Worm (Caenorhabditis elegans) whole organism, L2 larva: ENCODE measurements around the gene C47E12.2.

ENCODE experiments used
- C34F6.9 ChIP-seq: fragments of 150-350 bp; optimal IDR thresholded peaks from 2 replicates; lab custom pipeline; 2014; ENCODE audit warnings: missing biosample characterization, missing genetic modification characterization
- F13H6.1 ChIP-seq: sonication (generic microtip); optimal IDR thresholded peaks from 2 replicates; lab custom pipeline; 2016; ENCODE audit warnings: missing genetic modification characterization, missing compliant biosample characterization
- ZK546.5 ChIP-seq: sonication (generic microtip); optimal IDR thresholded peaks from 2 replicates; lab custom pipeline; 2017; ENCODE audit warnings: missing biosample characterization, missing genetic modification characterization
- alr-1 ChIP-seq: fragments of 150-350 bp; optimal IDR thresholded peaks from 2 replicates; lab custom pipeline; 2014; ENCODE audit warnings: missing biosample characterization, missing genetic modification characterization
- aly-2 ChIP-seq: fragments of 150-350 bp; optimal IDR thresholded peaks from 2 replicates; lab custom pipeline; 2014; ENCODE audit warnings: missing biosample characterization, missing genetic modification characterization
- ama-1 ChIP-seq: fragments of 150-350 bp; optimal IDR thresholded peaks from 2 replicates; lab custom pipeline; 2018; ENCODE audit warnings: inconsistent platforms
- blmp-1 ChIP-seq: sonication (generic microtip); optimal IDR thresholded peaks from 2 replicates; lab custom pipeline; 2017; ENCODE audit warnings: missing genetic modification characterization, mild to moderate bottlenecking, missing compliant biosample characterization, antibody characterized with exemption, moderate library complexity; ENCODE audit not compliant: insufficient read depth
- ceh-16 ChIP-seq: fragments of 150-350 bp; optimal IDR thresholded peaks from 2 replicates; lab custom pipeline; 2014; ENCODE audit warnings: missing biosample characterization, missing genetic modification characterization
- ceh-82 ChIP-seq: fragments of 150-350 bp; optimal IDR thresholded peaks from 2 replicates; lab custom pipeline; 2014; ENCODE audit warnings: missing biosample characterization, missing genetic modification characterization
- crh-2 ChIP-seq: sonication (generic microtip); optimal IDR thresholded peaks from 2 replicates; lab custom pipeline; 2017; ENCODE audit warnings: missing biosample characterization, missing genetic modification characterization
- egl-27 ChIP-seq: sonication (generic microtip); optimal IDR thresholded peaks from 3 replicates; lab custom pipeline; 2017; ENCODE audit warnings: missing biosample characterization, missing genetic modification reagents, missing genetic modification characterization
- elt-1 ChIP-seq: fragments of 150-350 bp; optimal IDR thresholded peaks from 2 replicates; lab custom pipeline; 2014; ENCODE audit warnings: missing biosample characterization, missing genetic modification characterization
- elt-3 ChIP-seq: sonication (generic microtip); optimal IDR thresholded peaks from 2 replicates; lab custom pipeline; 2017; ENCODE audit warnings: missing biosample characterization, missing genetic modification characterization
- gmeb-1 ChIP-seq: fragments of 150-350 bp; optimal IDR thresholded peaks from 2 replicates; lab custom pipeline; 2014; ENCODE audit warnings: missing biosample characterization, missing genetic modification characterization
- lin-13 ChIP-seq: fragments of 150-350 bp; optimal IDR thresholded peaks from 2 replicates; lab custom pipeline; 2014; ENCODE audit warnings: missing biosample characterization, missing genetic modification reagents, missing genetic modification characterization
- lin-39 ChIP-seq: fragments of 150-350 bp; optimal IDR thresholded peaks from 2 replicates; lab custom pipeline; 2014; ENCODE audit warnings: missing biosample characterization, missing genetic modification reagents, missing genetic modification characterization
- lsy-2 ChIP-seq, 2 experiments: fragments of 150-350 bp in 1 of 2; sonication (generic microtip) in 1 of 2; optimal IDR thresholded peaks; 2 replicates each; lab custom pipeline; 2014 to 2017; ENCODE audit warnings: missing biosample characterization in 2 of 2, missing genetic modification characterization in 2 of 2
- nhr-10 ChIP-seq: sonication (generic microtip); optimal IDR thresholded peaks from 2 replicates; lab custom pipeline; 2017; ENCODE audit warnings: missing biosample characterization, missing genetic modification characterization
- nhr-11 ChIP-seq: fragments of 150-350 bp; optimal IDR thresholded peaks from 2 replicates; lab custom pipeline; 2014; ENCODE audit warnings: missing biosample characterization, missing genetic modification characterization
- nhr-12 ChIP-seq: fragments of 150-350 bp; optimal IDR thresholded peaks from 2 replicates; lab custom pipeline; 2014; ENCODE audit warnings: missing biosample characterization, missing genetic modification characterization
- nhr-129 ChIP-seq: fragments of 150-350 bp; optimal IDR thresholded peaks from 2 replicates; lab custom pipeline; 2014; ENCODE audit warnings: missing biosample characterization, missing genetic modification characterization
- nhr-21 ChIP-seq: fragments of 150-350 bp; optimal IDR thresholded peaks from 2 replicates; lab custom pipeline; 2014; ENCODE audit warnings: missing biosample characterization, missing genetic modification characterization
- nhr-23 ChIP-seq: fragments of 150-350 bp; optimal IDR thresholded peaks from 2 replicates; lab custom pipeline; 2014; ENCODE audit warnings: missing biosample characterization, missing genetic modification reagents, missing genetic modification characterization
- nhr-6 ChIP-seq: fragments of 150-350 bp; optimal IDR thresholded peaks from 2 replicates; lab custom pipeline; 2014; ENCODE audit warnings: missing biosample characterization, missing genetic modification characterization
- nhr-77 ChIP-seq: fragments of 150-350 bp; optimal IDR thresholded peaks from 2 replicates; lab custom pipeline; 2014; ENCODE audit warnings: missing biosample characterization, missing genetic modification characterization
- peb-1 ChIP-seq: fragments of 150-350 bp; optimal IDR thresholded peaks from 2 replicates; lab custom pipeline; 2014; ENCODE audit warnings: missing biosample characterization, missing genetic modification characterization
- sem-4 ChIP-seq: fragments of 150-350 bp; optimal IDR thresholded peaks from 2 replicates; lab custom pipeline; 2014; ENCODE audit warnings: missing biosample characterization, missing genetic modification reagents, missing genetic modification characterization
- sma-3 ChIP-seq: sonication (generic microtip); optimal IDR thresholded peaks from 2 replicates; lab custom pipeline; 2016; ENCODE audit warnings: missing genetic modification reagents, missing genetic modification characterization, missing compliant biosample characterization
- sma-9 ChIP-seq, 2 experiments: fragments of 150-350 bp in 1 of 2; sonication (generic microtip) in 1 of 2; optimal IDR thresholded peaks; 2 replicates each; lab custom pipeline; 2014 to 2016; ENCODE audit warnings: missing genetic modification characterization in 2 of 2, mild to moderate bottlenecking in 1 of 2, missing biosample characterization in 1 of 2, missing compliant biosample characterization in 1 of 2, missing genetic modification reagents in 1 of 2, moderate library complexity in 1 of 2
- snpc-4 ChIP-seq: fragments of 150-350 bp; optimal IDR thresholded peaks from 2 replicates; lab custom pipeline; 2014; ENCODE audit warnings: missing biosample characterization, missing genetic modification characterization
- unc-39 ChIP-seq: fragments of 150-350 bp; optimal IDR thresholded peaks from 2 replicates; lab custom pipeline; 2014; ENCODE audit warnings: missing biosample characterization, missing genetic modification characterization
- unc-55 ChIP-seq: fragments of 150-350 bp; sonication (generic microtip); optimal IDR thresholded peaks from 3 replicates; lab custom pipeline; 2014; ENCODE audit warnings: missing biosample characterization, missing genetic modification reagents, missing genetic modification characterization
- unc-62 ChIP-seq: fragments of 150-350 bp; optimal IDR thresholded peaks from 2 replicates; lab custom pipeline; 2014; ENCODE audit warnings: missing biosample characterization, missing genetic modification reagents, missing genetic modification characterization
- zag-1 ChIP-seq: fragments of 150-350 bp; optimal IDR thresholded peaks from 2 replicates; lab custom pipeline; 2014; ENCODE audit warnings: missing biosample characterization, missing genetic modification characterization
- ztf-1 ChIP-seq: fragments of 200-800 bp; sonication (Bioruptor generic); conservative IDR thresholded peaks from 2 replicates; pipeline ENCODE4 v1.3.6; 2022; ENCODE audit warnings: missing genetic modification characterization, missing compliant biosample characterization
- ztf-11 ChIP-seq: sonication (generic microtip); optimal IDR thresholded peaks from 2 replicates; lab custom pipeline; 2017; ENCODE audit warnings: missing biosample characterization, missing genetic modification characterization

The C47E12.2 gene

DNA sequence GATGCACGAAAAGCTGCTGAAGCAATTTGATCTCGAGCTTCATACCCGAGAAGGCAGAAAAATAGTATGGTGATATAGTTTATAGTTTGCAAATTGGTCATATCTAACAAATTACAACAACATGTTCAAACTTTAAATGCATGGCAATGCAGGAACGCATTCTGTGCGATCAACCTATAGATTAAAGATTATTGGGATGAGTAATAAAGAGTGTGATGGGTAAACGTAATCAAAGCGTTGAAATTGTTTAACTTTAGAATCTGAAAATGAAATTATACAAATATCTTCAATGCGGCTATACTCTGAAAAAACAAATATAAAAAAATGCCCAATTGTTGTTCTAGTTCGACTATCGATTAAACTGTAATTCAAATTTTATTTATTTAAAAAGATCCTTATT is 27.0 kb downstream of the C47E12.2 start, which contains the start of gene C47E12.14:
Gene C47E12.14 (minus strand): TSS at position 101 of the 400 bp plus-strand sequence.
- TF ChIP-seq nhr-129 (tag; lab: Kevin White, UChicago) (no peak), ztf-11 (tag; lab: Kevin White, UChicago) (no peak), nhr-6 (no peak), nhr-23 (tag; lab: Kevin White, UChicago) (no peak), egl-27 (tag; lab: Kevin White, UChicago) (no peak), nhr-77 (tag; lab: Kevin White, UChicago) (no peak), ceh-16 (no peak), nhr-11 (tag; lab: Kevin White, UChicago) (no peak), crh-2 (tag; lab: Kevin White, UChicago) (no peak), ama-1 (lab: Kevin White, UChicago) (no peak), unc-62 (GFP tag; lab: Kevin White, UChicago) (no peak), aly-2 (tag; lab: Kevin White, UChicago) (no peak), ceh-82 (tag; lab: Kevin White, UChicago) (no peak), alr-1 (tag; lab: Kevin White, UChicago) (no peak), ztf-1 (no peak), snpc-4 (tag; lab: Kevin White, UChicago) (no peak), ZK546.5 (tag; lab: Kevin White, UChicago) (no peak), sem-4 (tag; lab: Kevin White, UChicago) (no peak)

DNA sequence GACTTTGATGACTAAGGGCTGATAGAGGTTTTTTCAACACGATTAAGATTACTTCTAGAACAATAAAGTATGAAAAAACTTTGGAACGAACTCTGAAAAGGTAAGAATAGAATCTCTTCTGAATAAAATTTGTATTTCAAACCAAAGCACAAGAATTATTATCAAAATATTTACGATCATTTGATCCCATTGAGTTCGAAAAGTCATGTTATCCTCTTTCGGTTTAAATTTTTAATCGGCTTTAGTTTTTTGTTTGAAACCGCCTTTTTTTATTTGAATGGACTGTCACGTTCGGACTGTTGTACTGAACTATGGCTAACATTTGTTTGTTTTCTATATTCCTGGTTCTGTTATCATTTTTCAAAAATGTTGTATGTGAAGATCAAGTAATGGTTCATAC is 28.9 kb downstream of the C47E12.2 start, which contains the start of gene C47E12.9:
Gene C47E12.9 (plus strand): TSS at position 301 of the 400 bp plus-strand sequence.
- TF ChIP-seq sem-4 (tag; lab: Kevin White, UChicago): no peak
- TF ChIP-seq sma-9 (GFP tag; optimal IDR thresholded peaks at IDR 0.05; lab: Kevin White, UChicago): no peak
- TF ChIP-seq sma-9 (tag; optimal IDR thresholded peaks at IDR 0.05; lab: Kevin White, UChicago): no peak
- TF ChIP-seq ceh-16: no peak
- no peak for TF ChIP-seq zag-1 (tag; lab: Kevin White, UChicago)
- no peak for TF ChIP-seq lsy-2 (tag; optimal IDR thresholded peaks at IDR 0.05; lab: Kevin White, UChicago)
- TF ChIP-seq gmeb-1 (tag; lab: Kevin White, UChicago): no peak
- no peak for TF ChIP-seq unc-39 (tag; lab: Kevin White, UChicago)
- TF ChIP-seq F13H6.1 (tag; lab: Kevin White, UChicago): no peak
- no peak for TF ChIP-seq aly-2 (tag; lab: Kevin White, UChicago)
- no peak for TF ChIP-seq nhr-11 (tag; lab: Kevin White, UChicago)
- TF ChIP-seq nhr-129 (tag; lab: Kevin White, UChicago): no peak
- TF ChIP-seq unc-55 (GFP tag; lab: Kevin White, UChicago): no peak
- no peak for TF ChIP-seq lin-13 (GFP tag; lab: Kevin White, UChicago)
- no peak for TF ChIP-seq elt-1 (tag; lab: Kevin White, UChicago)
- TF ChIP-seq crh-2 (tag; lab: Kevin White, UChicago): no peak
- no peak for TF ChIP-seq nhr-12 (tag; lab: Kevin White, UChicago)
- TF ChIP-seq nhr-21: no peak
- TF ChIP-seq nhr-10 (tag; lab: Kevin White, UChicago): no peak
- TF ChIP-seq ztf-1: no peak
- no peak for TF ChIP-seq nhr-23 (tag; lab: Kevin White, UChicago)

DNA sequence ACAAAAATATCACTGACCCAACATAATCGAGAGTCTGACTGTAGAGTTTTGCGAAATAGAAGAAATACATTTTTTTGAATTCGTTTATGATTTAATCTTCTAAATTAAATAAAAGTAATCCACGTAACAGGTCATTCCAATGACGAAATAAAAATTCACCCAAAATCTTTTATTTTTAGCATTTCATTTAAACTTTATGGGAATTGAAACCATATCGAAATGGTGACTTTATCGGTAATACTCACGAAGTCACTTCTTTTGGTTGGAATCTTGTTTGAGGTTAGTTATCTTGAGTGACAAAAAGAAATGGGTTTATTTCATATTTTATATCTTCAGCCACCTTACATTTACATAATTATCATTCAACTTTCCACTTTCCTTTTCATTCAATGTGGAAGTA is 30.7 kb downstream of the C47E12.2 start, which contains the start of the genes C47E12.12 and C47E12.10:
Gene C47E12.12 (minus strand): TSS at position 101 of the 400 bp plus-strand sequence.
Gene C47E12.10 (plus strand): TSS at position 172 of the 400 bp plus-strand sequence.
- no peak for TF ChIP-seq crh-2 (tag; lab: Kevin White, UChicago)
- no peak for TF ChIP-seq elt-3 (tag; lab: Kevin White, UChicago)
- TF ChIP-seq snpc-4 (tag; lab: Kevin White, UChicago): no peak
- no peak for TF ChIP-seq nhr-12 (tag; lab: Kevin White, UChicago)
- no peak for TF ChIP-seq ceh-82 (tag; lab: Kevin White, UChicago)
- TF ChIP-seq lin-39 (tag; lab: Kevin White, UChicago): no peak
- TF ChIP-seq blmp-1 (tag; lab: Kevin White, UChicago): no peak
- TF ChIP-seq C34F6.9: no peak
- no peak for TF ChIP-seq elt-1 (tag; lab: Kevin White, UChicago)
- TF ChIP-seq lsy-2 (tag; optimal IDR thresholded peaks at IDR 0.05; lab: Kevin White, UChicago): no peak
- TF ChIP-seq sma-9 (GFP tag; optimal IDR thresholded peaks at IDR 0.05; lab: Kevin White, UChicago): no peak
- TF ChIP-seq sma-9 (tag; optimal IDR thresholded peaks at IDR 0.05; lab: Kevin White, UChicago): no peak
- no peak for TF ChIP-seq zag-1 (tag; lab: Kevin White, UChicago)
- TF ChIP-seq sma-3 (GFP tag; lab: Kevin White, UChicago): no peak
- TF ChIP-seq peb-1 (tag; lab: Kevin White, UChicago): no peak
- TF ChIP-seq unc-62 (GFP tag; lab: Kevin White, UChicago): no peak
- TF ChIP-seq nhr-10 (tag; lab: Kevin White, UChicago): no peak
- no peak for TF ChIP-seq ztf-1
- TF ChIP-seq aly-2 (tag; lab: Kevin White, UChicago): no peak
- TF ChIP-seq, all 48 proteins: peak for 0
